Fruit fly (Drosophila melanogaster) Kc167 (cell line): ENCODE measurements around the gene CG13110.

Source experiments
- Myc ChIP-seq: fragments of >200 bp; optimal IDR thresholded peaks from 2 replicates; lab custom pipeline; 2017; ENCODE audit warnings: missing external identifiers
- Sin3A ChIP-seq: fragments of >200 bp; optimal IDR thresholded peaks from 2 replicates; lab custom pipeline; 2018; ENCODE audit warnings: missing external identifiers
- h ChIP-seq: fragments of >200 bp; optimal IDR thresholded peaks from 3 replicates; lab custom pipeline; 2018; ENCODE audit warnings: missing external identifiers
- insv ChIP-seq: fragments of >200 bp; optimal IDR thresholded peaks from 3 replicates; lab custom pipeline; 2018; ENCODE audit warnings: missing external identifiers
- psq ChIP-seq: fragments of >200 bp; optimal IDR thresholded peaks from 2 replicates; lab custom pipeline; 2017; ENCODE audit warnings: missing external identifiers
- ttk ChIP-seq: sonication (Bioruptor generic); optimal IDR thresholded peaks from 2 replicates; lab custom pipeline; 2017; ENCODE audit warnings: missing external identifiers

The CG13110 gene

dm6 chr2L:9386270-9386669 is 36.0 kb downstream of the CG13110 start:
- TF ChIP-seq ttk (lab: Kevin White, UChicago) (no peak), psq (lab: Kevin White, UChicago) (no peak), insv (lab: Kevin White, UChicago) (no peak), Myc (no peak), Sin3A (lab: Kevin White, UChicago) (no peak), h (lab: Kevin White, UChicago) (no peak)

dm6 chr2L:9387240-9387672 is 37.0 kb downstream of the CG13110 start, which contains the start of gene Aldh:
Aldh (plus strand) TSS chr2L:9387389.
- TF ChIP-seq Sin3A (lab: Kevin White, UChicago) (no peak), ttk (lab: Kevin White, UChicago) (no peak), h (lab: Kevin White, UChicago) (no peak), insv (lab: Kevin White, UChicago) (no peak), psq (lab: Kevin White, UChicago) (no peak), Myc (no peak)

dm6 chr2L:9388013-9388605 is 37.8 kb downstream of the CG13110 start:
- TF ChIP-seq ttk (lab: Kevin White, UChicago) = no peak
- no peak for TF ChIP-seq Myc
- no peak for TF ChIP-seq psq (lab: Kevin White, UChicago)
- TF ChIP-seq insv (lab: Kevin White, UChicago) = no peak
- no peak for TF ChIP-seq Sin3A (lab: Kevin White, UChicago)
- no peak for TF ChIP-seq h (lab: Kevin White, UChicago)

dm6 chr2L:9388924-9389765 is 38.9 kb downstream of the CG13110 start:
- TF ChIP-seq psq (lab: Kevin White, UChicago) (no peak), insv (lab: Kevin White, UChicago) (no peak), Myc (no peak), ttk (lab: Kevin White, UChicago) (no peak), h (lab: Kevin White, UChicago) (no peak), Sin3A (lab: Kevin White, UChicago) (no peak)

dm6 chr2L:9396396-9396795 is 46.1 kb downstream of the CG13110 start:
- TF ChIP-seq psq (lab: Kevin White, UChicago) (no peak), Sin3A (lab: Kevin White, UChicago) (no peak), Myc (no peak), ttk (lab: Kevin White, UChicago) (no peak), insv (lab: Kevin White, UChicago) (no peak), h (lab: Kevin White, UChicago) (no peak)

- no peak for TF ChIP-seq h (lab: Kevin White, UChicago)
- no peak for TF ChIP-seq Sin3A (lab: Kevin White, UChicago)
- no peak for TF ChIP-seq insv (lab: Kevin White, UChicago)
- TF ChIP-seq psq (lab: Kevin White, UChicago) = no peak
- TF ChIP-seq ttk (lab: Kevin White, UChicago) = no peak
- TF ChIP-seq Myc = no peak
Measured at dm6 chr2L:9397888-9398287, 47.6 kb downstream of the CG13110 start, which contains the start of gene CG4438. CG4438 (minus strand) TSS chr2L:9397988.

- TF ChIP-seq Myc = no peak
- TF ChIP-seq Sin3A (lab: Kevin White, UChicago) = no peak
- TF ChIP-seq psq (lab: Kevin White, UChicago) = no peak
- TF ChIP-seq insv (lab: Kevin White, UChicago) = no peak
- no peak for TF ChIP-seq h (lab: Kevin White, UChicago)
- TF ChIP-seq ttk (lab: Kevin White, UChicago) = no peak
Measured at dm6 chr2L:9400153-9400552, 49.9 kb downstream of the CG13110 start.
